Fruit fly (Drosophila melanogaster) S2 (cell line): ENCODE results near the gene CG14810.

Experiments used
- CG8478 ChIP-seq: fragments of >200 bp; optimal IDR thresholded peaks from 2 replicates; lab custom pipeline; 2018
- CTCF ChIP-seq, 2 experiments: fragments of >200 bp; optimal IDR thresholded peaks; 2 replicates each; lab custom pipeline; 2018

DNA sequence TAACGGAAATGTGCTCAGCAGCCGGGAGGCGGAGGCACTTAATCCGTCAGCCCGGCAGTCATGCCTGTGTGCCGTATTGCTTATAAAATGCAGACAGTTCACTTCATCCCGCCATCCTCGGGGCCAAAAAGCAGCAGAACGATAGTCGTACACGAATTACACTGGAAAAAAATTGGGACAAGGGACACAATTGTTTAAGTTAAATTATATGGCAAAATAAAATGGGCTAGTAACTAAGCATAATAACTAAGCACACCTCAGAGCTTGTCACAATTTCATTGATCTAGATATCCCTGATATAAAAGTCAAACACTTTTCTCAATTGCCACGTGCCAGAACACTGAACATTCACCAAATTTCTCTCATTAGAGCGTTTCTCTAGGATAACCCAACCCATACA is 30.9 kb downstream of the CG14810 start, which contains the start of gene CG32806:
- TF ChIP-seq CG8478 (lab: Kevin White, UChicago) (no peak), CTCF (optimal IDR thresholded peaks at IDR 0.05; lab: Kevin White, UChicago) (no peak)
